Worm (Caenorhabditis elegans) whole organism, late embryonic: ENCODE results near the gene W04B5.8.
"Not testable (repeated sequence)": the region's sequence is repeated elsewhere in the genome, so short reads cannot be mapped to it uniquely, and the experiment has no call there.

ENCODE experiments used
- K02D7.2 ChIP-seq: sonication (generic microtip); optimal IDR thresholded peaks from 2 replicates; lab custom pipeline; 2017; ENCODE audit warnings: mild to moderate bottlenecking, missing genetic modification characterization, missing compliant biosample characterization
- ama-1 ChIP-seq: fragments of 150-350 bp; optimal IDR thresholded peaks from 2 replicates; lab custom pipeline; 2014
- rnt-1 ChIP-seq: sonication (generic microtip); optimal IDR thresholded peaks from 2 replicates; lab custom pipeline; 2016; ENCODE audit warnings: missing genetic modification characterization, missing compliant biosample characterization
- unc-86 ChIP-seq: sonication (generic microtip); optimal IDR thresholded peaks from 2 replicates; lab custom pipeline; 2016; ENCODE audit warnings: missing genetic modification characterization, missing compliant biosample characterization

ce11 chrIII:2435373-2435772 is 9.3 kb downstream of the W04B5.8 start, which contains the start of gene W04B5.6:
- TF ChIP-seq K02D7.2 (tag; lab: Kevin White, UChicago); rnt-1 (tag; lab: Kevin White, UChicago); unc-86 (tag; lab: Kevin White, UChicago); ama-1: not testable (repeated sequence)
